Fruit fly (Drosophila melanogaster) whole organism, wandering third instar larva: ENCODE measurements around the gene CG9853.

Experiments
- CG32264 ChIP-seq: fragments of 200-800 bp; sonication (Bioruptor generic); optimal IDR thresholded peaks from 2 replicates; lab custom pipeline; 2016; ENCODE audit warnings: missing biosample characterization, missing genetic modification characterization
- CrebA ChIP-seq: fragments of 200-800 bp; sonication (Bioruptor generic); optimal IDR thresholded peaks from 2 replicates; lab custom pipeline; 2016; ENCODE audit warnings: missing biosample characterization, mild to moderate bottlenecking, missing genetic modification characterization, borderline replicate concordance
- Dfd ChIP-seq: fragments of >200 bp; optimal IDR thresholded peaks from 2 replicates; lab custom pipeline; 2017; ENCODE audit warnings: missing biosample characterization, missing genetic modification characterization
- Dif ChIP-seq: fragments of 200-275, 200-300 bp; sonication (Bioruptor generic); optimal IDR thresholded peaks from 2 replicates; lab custom pipeline; 2018; ENCODE audit warnings: missing biosample characterization, missing genetic modification characterization; ENCODE audit not compliant: partially characterized antibody
- GATAd ChIP-seq: sonication (Bioruptor generic); optimal IDR thresholded peaks from 2 replicates; lab custom pipeline; 2016; ENCODE audit warnings: missing biosample characterization, missing genetic modification characterization
- HLH106 ChIP-seq: fragments of 200-800 bp; optimal IDR thresholded peaks from 3 replicates; lab custom pipeline; 2019; ENCODE audit warnings: missing biosample characterization, mild to moderate bottlenecking, missing genetic modification characterization, moderate library complexity
- Hnf4 ChIP-seq: fragments of 200-800 bp; sonication (Bioruptor generic); optimal IDR thresholded peaks from 2 replicates; lab custom pipeline; 2016; ENCODE audit warnings: missing biosample characterization, mild to moderate bottlenecking, missing genetic modification characterization
- Hr78 ChIP-seq: fragments of >200 bp; optimal IDR thresholded peaks from 2 replicates; lab custom pipeline; 2017; ENCODE audit warnings: missing biosample characterization, missing genetic modification characterization
- Jra ChIP-seq: sonication (Bioruptor generic); optimal IDR thresholded peaks from 2 replicates; lab custom pipeline; 2016; ENCODE audit warnings: missing biosample characterization, missing genetic modification characterization
- Mio ChIP-seq: sonication (Bioruptor generic); optimal IDR thresholded peaks from 2 replicates; lab custom pipeline; 2016; ENCODE audit warnings: missing biosample characterization, missing genetic modification characterization
- Myc ChIP-seq: fragments of >200 bp; optimal IDR thresholded peaks from 2 replicates; lab custom pipeline; 2017
- N ChIP-seq: fragments of >200 bp; optimal IDR thresholded peaks from 2 replicates; lab custom pipeline; 2018; ENCODE audit warnings: missing biosample characterization, missing external identifiers, missing genetic modification characterization
- OdsH ChIP-seq: fragments of 200-800 bp; sonication (Bioruptor generic); optimal IDR thresholded peaks from 2 replicates; lab custom pipeline; 2016; ENCODE audit warnings: missing biosample characterization, mild to moderate bottlenecking, missing genetic modification characterization
- Rel ChIP-seq, 2 experiments: fragments of 200-800 bp; sonication (Bioruptor generic) in 1 of 2; optimal IDR thresholded peaks; 2 replicates in 1 of 2; 3 replicates in 1 of 2; lab custom pipeline; 2016 to 2019; ENCODE audit warnings: mild to moderate bottlenecking in 2 of 2, missing biosample characterization in 2 of 2, missing genetic modification characterization in 2 of 2, moderate library complexity in 1 of 2
- Sp1 ChIP-seq: fragments of 200-800 bp; sonication (Bioruptor generic); optimal IDR thresholded peaks from 3 replicates; lab custom pipeline; 2019; ENCODE audit warnings: missing biosample characterization, mild to moderate bottlenecking, missing genetic modification characterization, moderate library complexity
- Vsx2 ChIP-seq: fragments of 200-300, 225-300 bp; sonication (Bioruptor generic); optimal IDR thresholded peaks from 2 replicates; lab custom pipeline; 2018; ENCODE audit warnings: missing biosample characterization, missing genetic modification characterization; ENCODE audit not compliant: partially characterized antibody
- br ChIP-seq: fragments of 200-800 bp; sonication (Bioruptor generic); optimal IDR thresholded peaks from 2 replicates; lab custom pipeline; 2016; ENCODE audit warnings: missing biosample characterization, missing genetic modification characterization
- brk ChIP-seq: fragments of 200-800 bp; sonication (Bioruptor generic); optimal IDR thresholded peaks from 2 replicates; lab custom pipeline; 2016; ENCODE audit warnings: missing biosample characterization, mild to moderate bottlenecking, missing genetic modification characterization
- dl ChIP-seq, 2 experiments: fragments of 175-275, 200-275 bp in 1 of 2; fragments of 200-275 bp in 1 of 2; sonication (Bioruptor generic); optimal IDR thresholded peaks; lab custom pipeline; 2018; ENCODE audit warnings: mild to moderate bottlenecking in 2 of 2, missing biosample characterization in 2 of 2, missing genetic modification characterization in 2 of 2, moderate library complexity in 2 of 2; ENCODE audit not compliant: partially characterized antibody in 2 of 2, insufficient read depth in 1 of 2
- dmrt93B ChIP-seq: fragments of 200-800 bp; sonication (Bioruptor generic); optimal IDR thresholded peaks from 2 replicates; lab custom pipeline; 2018; ENCODE audit warnings: missing biosample characterization, mild to moderate bottlenecking, missing genetic modification characterization
- ey ChIP-seq: fragments of 200-800 bp; sonication (Bioruptor generic); optimal IDR thresholded peaks from 2 replicates; lab custom pipeline; 2016; ENCODE audit warnings: missing biosample characterization, missing genetic modification characterization
- foxo ChIP-seq, 2 experiments: fragments of 200-800 bp; sonication (Bioruptor generic); optimal IDR thresholded peaks; 2 replicates in 1 of 2; 3 replicates in 1 of 2; lab custom pipeline; 2016 to 2017; ENCODE audit warnings: missing biosample characterization in 2 of 2, missing genetic modification characterization in 2 of 2
- fru ChIP-seq: fragments of 200-800 bp; sonication (Bioruptor generic); optimal IDR thresholded peaks from 3 replicates; lab custom pipeline; 2016; ENCODE audit warnings: missing biosample characterization, mild to moderate bottlenecking, missing genetic modification characterization
- h ChIP-seq: fragments of 200-800 bp; sonication (Bioruptor generic); optimal IDR thresholded peaks from 3 replicates; lab custom pipeline; 2016; ENCODE audit warnings: missing biosample characterization, mild to moderate bottlenecking, missing genetic modification characterization
- jim ChIP-seq: fragments of 175-275, 200-325 bp; sonication (Bioruptor generic); optimal IDR thresholded peaks from 2 replicates; lab custom pipeline; 2016; ENCODE audit warnings: missing biosample characterization, mild to moderate bottlenecking, missing genetic modification characterization
- lola ChIP-seq: fragments of >200 bp; optimal IDR thresholded peaks from 2 replicates; lab custom pipeline; 2017; ENCODE audit warnings: missing biosample characterization, missing genetic modification characterization
- pan ChIP-seq: fragments of >200 bp; optimal IDR thresholded peaks from 2 replicates; lab custom pipeline; 2017
- psq ChIP-seq: fragments of 200-800 bp; sonication (Bioruptor generic); optimal IDR thresholded peaks from 3 replicates; lab custom pipeline; 2017; ENCODE audit warnings: missing biosample characterization, mild to moderate bottlenecking, missing genetic modification characterization, moderate library complexity
- rgr ChIP-seq: fragments of 200-800 bp; sonication (Bioruptor generic); optimal IDR thresholded peaks from 3 replicates; lab custom pipeline; 2016; ENCODE audit warnings: missing biosample characterization, mild to moderate bottlenecking, missing genetic modification characterization
- sage ChIP-seq: fragments of 200-800 bp; sonication (Bioruptor generic); optimal IDR thresholded peaks from 2 replicates; lab custom pipeline; 2016; ENCODE audit warnings: missing biosample characterization, mild to moderate bottlenecking, missing genetic modification characterization
- sv ChIP-seq: fragments of 200-800 bp; sonication (Bioruptor generic); optimal IDR thresholded peaks from 3 replicates; lab custom pipeline; 2016; ENCODE audit warnings: missing biosample characterization, missing genetic modification characterization
- tai ChIP-seq: sonication (Bioruptor generic); optimal IDR thresholded peaks from 2 replicates; lab custom pipeline; 2016; ENCODE audit warnings: missing biosample characterization, missing genetic modification characterization
- usp ChIP-seq: fragments of >200 bp; optimal IDR thresholded peaks from 2 replicates; lab custom pipeline; 2017; ENCODE audit warnings: missing biosample characterization, missing genetic modification characterization
- woc ChIP-seq: sonication (Bioruptor generic); optimal IDR thresholded peaks from 2 replicates; lab custom pipeline; 2016; ENCODE audit warnings: missing biosample characterization, mild to moderate bottlenecking, missing genetic modification characterization

CG9853 gene

dm6 chr3R:4401977-4402589, at the start of gene CG9853:
Gene CG9853, minus strand, starts transcription at chr3R:4402027.
- TF ChIP-seq Vsx2 (no peak), Dfd (GFP tag; lab: Kevin White, UChicago) (peak; percentile 92)

dm6 chr3R:4450721-4451120, 48.9 kb upstream of the CG9853 start:
- TF ChIP-seq N (no peak), Dif (GFP tag; lab: Kevin White, UChicago) (no peak), usp (GFP tag; lab: Kevin White, UChicago) (no peak), Mio (GFP tag; lab: Kevin White, UChicago) (no peak), Hnf4 (GFP tag; lab: Kevin White, UChicago) (no peak), Myc (lab: Kevin White, UChicago) (no peak), ey (GFP tag; lab: Kevin White, UChicago) (no peak), fru (GFP tag; lab: Kevin White, UChicago) (no peak), woc (GFP tag; lab: Kevin White, UChicago) (no peak), Sp1 (GFP tag; lab: Kevin White, UChicago) (no peak), lola (GFP tag; lab: Kevin White, UChicago) (no peak), OdsH (no peak), HLH106 (tag; lab: Kevin White, UChicago) (no peak), GATAd (GFP tag; lab: Kevin White, UChicago) (no peak), sage (GFP tag; lab: Kevin White, UChicago) (no peak), foxo (GFP tag; optimal IDR thresholded peaks at IDR 0.05; lab: Kevin White, UChicago) (no peak), jim (GFP tag; lab: Kevin White, UChicago) (no peak), Dfd (GFP tag; lab: Kevin White, UChicago) (no peak), pan (lab: Kevin White, UChicago) (no peak), dl (GFP tag; optimal IDR thresholded peaks at IDR 0.05; lab: Kevin White, UChicago; ENCODE audit: insufficient read depth in 1 of 2, partially characterized antibody in 2 of 2) (no peak)

- no peak for TF ChIP-seq h (GFP tag; lab: Kevin White, UChicago)
- no peak for TF ChIP-seq psq
- TF ChIP-seq ey (GFP tag; lab: Kevin White, UChicago): no peak
- no peak for TF ChIP-seq fru (GFP tag; lab: Kevin White, UChicago)
- no peak for TF ChIP-seq Mio (GFP tag; lab: Kevin White, UChicago)
- no peak for TF ChIP-seq rgr (GFP tag; lab: Kevin White, UChicago)
- TF ChIP-seq Hr78 (GFP tag; lab: Kevin White, UChicago): no peak
- TF ChIP-seq usp (GFP tag; lab: Kevin White, UChicago): no peak
- no peak for TF ChIP-seq pan (lab: Kevin White, UChicago)
Observed at dm6 chr3R:4449256-4449655, 47.4 kb upstream of the CG9853 start.

dm6 chr3R:4446455-4447224, 44.8 kb upstream of the CG9853 start:
- peak; percentile 56 for TF ChIP-seq rgr (GFP tag; lab: Kevin White, UChicago)
- no peak for TF ChIP-seq psq
- TF ChIP-seq tai (GFP tag; lab: Kevin White, UChicago): no peak
- TF ChIP-seq Rel (GFP tag; optimal IDR thresholded peaks at IDR 0.05; lab: Kevin White, UChicago): no peak
- TF ChIP-seq Rel (tag; optimal IDR thresholded peaks at IDR 0.05; lab: Kevin White, UChicago): peak; percentile 50
- TF ChIP-seq pan (lab: Kevin White, UChicago): no peak

dm6 chr3R:4445083-4445482, 43.3 kb upstream of the CG9853 start:
- TF ChIP-seq Hnf4 (GFP tag; lab: Kevin White, UChicago) (no peak), pan (lab: Kevin White, UChicago) (no peak)

dm6 chr3R:4437817-4438216, 36.0 kb upstream of the CG9853 start:
- TF ChIP-seq lola (GFP tag; lab: Kevin White, UChicago) (no peak), sv (GFP tag; lab: Kevin White, UChicago) (no peak), Jra (GFP tag; lab: Kevin White, UChicago) (no peak), CrebA (GFP tag; lab: Kevin White, UChicago) (no peak), brk (GFP tag; lab: Kevin White, UChicago) (no peak), br (no peak), CG32264 (no peak), dmrt93B (GFP tag; lab: Kevin White, UChicago) (no peak), foxo (GFP tag; optimal IDR thresholded peaks at IDR 0.05; lab: Kevin White, UChicago) (no peak), Vsx2 (no peak)
